Worm (Caenorhabditis elegans) whole organism, late embryonic: ENCODE data around the gene grdn-1.
A peak's percentile ranks its signal among the peaks of the same experiment; 100 is the strongest.

ENCODE experiments used
- C08G9.2 ChIP-seq: sonication (generic microtip); optimal IDR thresholded peaks from 2 replicates; lab custom pipeline; 2016; ENCODE audit warnings: mild to moderate bottlenecking, missing genetic modification characterization, moderate library complexity, missing compliant biosample characterization
- C38D4.7 ChIP-seq: fragments of 200-800 bp; sonication (Bioruptor generic); optimal IDR thresholded peaks from 2 replicates; lab custom pipeline; 2018; ENCODE audit warnings: mild to moderate bottlenecking, missing genetic modification characterization, moderate library complexity, missing compliant biosample characterization
- F13H6.1 ChIP-seq: sonication (generic microtip); optimal IDR thresholded peaks from 2 replicates; lab custom pipeline; 2016; ENCODE audit warnings: missing genetic modification characterization, missing compliant biosample characterization
- K09A11.1 ChIP-seq: sonication (generic microtip); optimal IDR thresholded peaks from 2 replicates; lab custom pipeline; 2017; ENCODE audit warnings: antibody characterized with exemption, mild to moderate bottlenecking, missing genetic modification characterization, missing compliant biosample characterization; ENCODE audit not compliant: insufficient read depth
- T23F11.4 ChIP-seq: fragments of 200-800 bp; sonication (Bioruptor generic); optimal IDR thresholded peaks from 2 replicates; lab custom pipeline; 2018; ENCODE audit warnings: mild to moderate bottlenecking, missing genetic modification characterization, missing compliant biosample characterization
- Y22D7AL.16 ChIP-seq: sonication (generic microtip); optimal IDR thresholded peaks from 2 replicates; lab custom pipeline; 2016; ENCODE audit warnings: missing genetic modification characterization, missing compliant biosample characterization
- ceh-14 ChIP-seq: sonication (generic microtip); optimal IDR thresholded peaks from 2 replicates; lab custom pipeline; 2016; ENCODE audit warnings: missing genotype, missing genetic modification characterization, missing compliant biosample characterization
- ceh-18 ChIP-seq: sonication (generic microtip); optimal IDR thresholded peaks from 2 replicates; lab custom pipeline; 2016; ENCODE audit warnings: missing genetic modification characterization, missing compliant biosample characterization
- ceh-2 ChIP-seq: sonication (generic microtip); optimal IDR thresholded peaks from 2 replicates; lab custom pipeline; 2016; ENCODE audit warnings: missing genotype, missing genetic modification characterization, missing compliant biosample characterization
- ceh-24 ChIP-seq: sonication (generic microtip); optimal IDR thresholded peaks from 2 replicates; lab custom pipeline; 2016; ENCODE audit warnings: mild to moderate bottlenecking, missing genetic modification characterization, missing compliant biosample characterization
- ceh-30 ChIP-seq: fragments of 150-350 bp; optimal IDR thresholded peaks from 2 replicates; lab custom pipeline; 2014; ENCODE audit warnings: missing biosample characterization, missing genetic modification characterization
- ceh-31 ChIP-seq: sonication (generic microtip); optimal IDR thresholded peaks from 2 replicates; lab custom pipeline; 2016; ENCODE audit warnings: missing genetic modification characterization, missing compliant biosample characterization
- ceh-45 ChIP-seq: fragments of 200-800 bp; sonication (Bioruptor generic); IDR thresholded peaks from 2 replicates; pipeline ENCODE4 v1.3.6; 2022; ENCODE audit warnings: missing genetic modification reagents, missing genetic modification characterization, missing compliant biosample characterization
- ceh-48 ChIP-seq: sonication (generic microtip); optimal IDR thresholded peaks from 2 replicates; lab custom pipeline; 2016; ENCODE audit warnings: missing genetic modification characterization, inconsistent platforms, missing compliant biosample characterization
- dve-1 ChIP-seq: sonication (generic microtip); optimal IDR thresholded peaks from 2 replicates; lab custom pipeline; 2017; ENCODE audit warnings: antibody characterized with exemption, mild to moderate bottlenecking, missing genetic modification characterization, missing compliant biosample characterization
- elt-2 ChIP-seq: sonication (generic microtip); optimal IDR thresholded peaks from 2 replicates; lab custom pipeline; 2016; ENCODE audit warnings: missing genetic modification reagents, missing genetic modification characterization, missing compliant biosample characterization
- elt-4 ChIP-seq: sonication (generic microtip); optimal IDR thresholded peaks from 2 replicates; lab custom pipeline; 2016; ENCODE audit warnings: missing genetic modification characterization, missing compliant biosample characterization
- ets-4 ChIP-seq: sonication (generic microtip); optimal IDR thresholded peaks from 2 replicates; lab custom pipeline; 2016; ENCODE audit warnings: missing genetic modification characterization, missing compliant biosample characterization
- eyg-1 ChIP-seq: sonication (generic microtip); optimal IDR thresholded peaks from 2 replicates; lab custom pipeline; 2016; ENCODE audit warnings: missing genotype, missing genetic modification characterization, missing compliant biosample characterization
- fax-1 ChIP-seq: sonication (generic microtip); optimal IDR thresholded peaks from 2 replicates; lab custom pipeline; 2016; ENCODE audit warnings: missing genotype, missing genetic modification characterization, missing compliant biosample characterization
- fkh-6 ChIP-seq: sonication (generic microtip); optimal IDR thresholded peaks from 2 replicates; lab custom pipeline; 2016; ENCODE audit warnings: missing genetic modification characterization, missing compliant biosample characterization
- hlh-13 ChIP-seq: fragments of 200-800 bp; sonication (Bioruptor generic); optimal IDR thresholded peaks from 2 replicates; lab custom pipeline; 2018; ENCODE audit warnings: mild to moderate bottlenecking, missing genetic modification characterization, missing compliant biosample characterization
- hlh-8 ChIP-seq: sonication (generic microtip); optimal IDR thresholded peaks from 2 replicates; lab custom pipeline; 2016; ENCODE audit warnings: missing genotype, missing genetic modification characterization, missing compliant biosample characterization
- lim-6 ChIP-seq: sonication (generic microtip); optimal IDR thresholded peaks from 2 replicates; lab custom pipeline; 2016; ENCODE audit warnings: missing genetic modification characterization, missing compliant biosample characterization
- mec-3 ChIP-seq: sonication (generic microtip); optimal IDR thresholded peaks from 2 replicates; lab custom pipeline; 2016; ENCODE audit warnings: borderline replicate concordance, missing genetic modification characterization, missing compliant biosample characterization
- nhr-11 ChIP-seq: fragments of 150-350 bp; optimal IDR thresholded peaks from 2 replicates; lab custom pipeline; 2014; ENCODE audit warnings: missing biosample characterization, missing genetic modification characterization
- nhr-232 ChIP-seq: sonication (generic microtip); optimal IDR thresholded peaks from 2 replicates; lab custom pipeline; 2016; ENCODE audit warnings: missing genetic modification characterization, missing compliant biosample characterization
- npax-4 ChIP-seq: sonication (generic microtip); optimal IDR thresholded peaks from 2 replicates; lab custom pipeline; 2016; ENCODE audit warnings: missing genetic modification characterization, missing compliant biosample characterization
- pag-3 ChIP-seq: sonication (generic microtip); optimal IDR thresholded peaks from 2 replicates; lab custom pipeline; 2016; ENCODE audit warnings: missing compliant biosample characterization, missing genetic modification characterization, borderline replicate concordance
- pat-9 ChIP-seq: fragments of 200-800 bp; sonication (Bioruptor generic); optimal IDR thresholded peaks from 2 replicates; lab custom pipeline; 2018; ENCODE audit warnings: mild to moderate bottlenecking, missing genetic modification characterization, moderate library complexity, missing compliant biosample characterization
- pha-4 ChIP-seq: fragments of 150-350 bp; optimal IDR thresholded peaks from 2 replicates; lab custom pipeline; 2018; ENCODE audit warnings: missing biosample characterization, missing genetic modification reagents, missing genetic modification characterization
- pqm-1 ChIP-seq: sonication (generic microtip); optimal IDR thresholded peaks from 2 replicates; lab custom pipeline; 2016; ENCODE audit warnings: missing genetic modification characterization, missing compliant biosample characterization
- sox-2 ChIP-seq: fragments of 200-800 bp; sonication (Bioruptor generic); IDR thresholded peaks from 2 replicates; pipeline ENCODE4 v1.3.6; 2022; ENCODE audit warnings: missing genetic modification reagents, missing genetic modification characterization, missing compliant biosample characterization
- sox-4 ChIP-seq: sonication (generic microtip); optimal IDR thresholded peaks from 2 replicates; lab custom pipeline; 2017; ENCODE audit warnings: mild to moderate bottlenecking, missing genetic modification characterization, inconsistent platforms, missing compliant biosample characterization
- syd-9 ChIP-seq: sonication (generic microtip); optimal IDR thresholded peaks from 2 replicates; lab custom pipeline; 2016; ENCODE audit warnings: mild to moderate bottlenecking, missing genetic modification characterization, moderate library complexity, missing compliant biosample characterization
- tbx-2 ChIP-seq: sonication (generic microtip); optimal IDR thresholded peaks from 2 replicates; lab custom pipeline; 2016; ENCODE audit warnings: missing genetic modification characterization, missing compliant biosample characterization
- tbx-7 ChIP-seq: sonication (generic microtip); optimal IDR thresholded peaks from 2 replicates; lab custom pipeline; 2016; ENCODE audit warnings: missing genotype, missing genetic modification characterization, missing compliant biosample characterization
- unc-3 ChIP-seq, 2 experiments: fragments of 200-800 bp in 1 of 2; sonication (Bioruptor generic) in 1 of 2; sonication (generic microtip) in 1 of 2; conservative IDR thresholded peaks in 1 of 2; optimal IDR thresholded peaks in 1 of 2; 2 replicates each; pipeline versions ENCODE4 v1.3.6 to Lab custom; 2016 to 2022; ENCODE audit warnings: missing compliant biosample characterization in 2 of 2, missing genetic modification characterization in 2 of 2, missing genetic modification reagents in 1 of 2
- ztf-16 ChIP-seq: sonication (generic microtip); optimal IDR thresholded peaks from 2 replicates; lab custom pipeline; 2017; ENCODE audit warnings: missing genetic modification characterization, missing compliant biosample characterization

Gene grdn-1

DNA sequence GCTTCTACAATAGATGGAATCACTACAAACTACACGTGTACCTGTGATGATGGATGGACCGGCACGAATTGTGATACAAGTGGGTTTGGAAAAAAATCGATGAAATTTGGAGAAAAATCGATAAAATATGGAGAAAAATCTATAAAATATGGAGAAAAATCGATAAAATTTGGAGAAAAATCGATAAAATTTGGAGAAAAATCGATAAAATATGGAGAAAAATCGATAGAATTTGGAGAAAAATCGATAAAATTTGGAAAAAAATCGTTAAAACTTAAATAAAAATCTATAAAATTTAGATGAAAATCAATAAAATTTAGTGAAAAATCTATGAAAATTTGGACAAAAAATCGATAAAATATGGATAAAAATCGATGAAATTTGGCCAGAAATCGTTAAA, 51.7 kb downstream of the grdn-1 start:
- TF ChIP-seq ceh-48 (tag; lab: Kevin White, UChicago) (peak; percentile 12), mec-3 (no peak)

- TF ChIP-seq ceh-30, result no peak
- no peak for TF ChIP-seq tbx-2
- no peak for TF ChIP-seq ets-4 (tag; lab: Kevin White, UChicago)
- no peak for TF ChIP-seq tbx-7
- no peak for TF ChIP-seq pag-3 (tag; lab: Kevin White, UChicago)
- TF ChIP-seq K09A11.1, result no peak
- TF ChIP-seq fkh-6, result no peak
- TF ChIP-seq npax-4, result no peak
- TF ChIP-seq ceh-45 (GFP tag; lab: Robert Waterston, UW), result no peak
- no peak for TF ChIP-seq ceh-18 (tag; lab: Kevin White, UChicago)
- TF ChIP-seq syd-9 (tag; lab: Kevin White, UChicago), result no peak
Observed at ce11 chrV:18650043-18650442, 57.5 kb downstream of the grdn-1 start, which contains the start of gene egas-2. Gene egas-2, plus strand, starts transcription at chrV:18650343.

ce11 chrV:18656363-18656762, 63.8 kb downstream of the grdn-1 start:
- TF ChIP-seq npax-4, result no peak
- TF ChIP-seq eyg-1 (tag; lab: Kevin White, UChicago), result no peak
- no peak for TF ChIP-seq ceh-14 (tag; lab: Kevin White, UChicago)
- TF ChIP-seq hlh-8 (tag; lab: Kevin White, UChicago), result no peak
- TF ChIP-seq lim-6 (tag; lab: Kevin White, UChicago), result no peak
- TF ChIP-seq C38D4.7 (GFP tag; lab: Kevin White, UChicago), result no peak
- no peak for TF ChIP-seq pat-9
- no peak for TF ChIP-seq syd-9 (tag; lab: Kevin White, UChicago)
- TF ChIP-seq Y22D7AL.16 (tag; lab: Kevin White, UChicago), result no peak
- TF ChIP-seq sox-4, result no peak
- no peak for TF ChIP-seq pha-4
- no peak for TF ChIP-seq sox-2
- TF ChIP-seq pag-3 (tag; lab: Kevin White, UChicago), result no peak
- TF ChIP-seq nhr-11 (tag; lab: Kevin White, UChicago), result no peak
- no peak for TF ChIP-seq ceh-31 (tag; lab: Kevin White, UChicago)
- no peak for TF ChIP-seq pqm-1 (tag; lab: Kevin White, UChicago)
- TF ChIP-seq hlh-13 (GFP tag; lab: Kevin White, UChicago), result no peak
- TF ChIP-seq ztf-16 (tag; lab: Kevin White, UChicago), result no peak

DNA sequence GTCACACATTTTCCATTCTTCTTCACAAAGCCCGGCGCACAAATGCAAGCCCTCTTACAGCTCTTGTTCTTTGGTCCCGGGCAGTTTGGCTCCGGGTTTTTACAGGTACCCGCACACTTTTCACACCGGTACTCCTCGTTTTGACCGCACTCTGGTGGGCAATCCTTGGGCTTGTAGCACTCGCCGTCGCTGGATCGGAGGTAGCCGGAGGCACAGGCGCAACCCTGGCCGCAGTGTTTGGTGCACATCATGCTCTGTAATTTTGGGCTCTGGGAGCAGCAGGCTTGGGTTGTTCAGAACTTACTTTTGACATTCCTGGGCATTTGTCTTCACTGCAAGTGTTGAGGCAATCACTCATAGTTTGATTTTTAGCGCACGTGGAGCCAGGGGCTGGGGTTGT, 64.8 kb downstream of the grdn-1 start:
- TF ChIP-seq C08G9.2 (tag; lab: Kevin White, UChicago) (no peak), ceh-14 (tag; lab: Kevin White, UChicago) (no peak), fax-1 (tag; lab: Kevin White, UChicago) (no peak), ceh-2 (tag; lab: Kevin White, UChicago) (no peak), fkh-6 (no peak)

DNA sequence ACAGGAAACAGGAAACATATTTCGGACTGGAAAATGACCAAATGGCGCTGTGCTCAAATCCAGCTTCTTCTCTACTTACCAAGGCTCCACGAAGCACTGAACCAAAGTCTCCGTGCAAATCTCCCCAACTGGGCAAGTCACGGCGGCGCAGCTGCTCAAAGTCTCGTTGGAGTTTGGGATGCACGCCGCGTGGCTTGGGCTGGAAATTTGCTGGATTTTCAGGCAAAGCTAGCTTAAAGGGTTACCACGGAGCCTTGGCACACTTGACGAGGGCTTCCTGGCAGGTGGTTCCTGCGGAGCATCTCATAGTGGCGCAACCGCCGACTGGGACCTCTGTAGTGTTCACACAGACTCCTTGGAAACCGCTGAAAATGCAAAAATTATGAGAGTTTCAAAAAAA, 66.4 kb downstream of the grdn-1 start:
- no peak for TF ChIP-seq elt-4 (tag; lab: Kevin White, UChicago)
- no peak for TF ChIP-seq ets-4 (tag; lab: Kevin White, UChicago)
- no peak for TF ChIP-seq lim-6 (tag; lab: Kevin White, UChicago)

- TF ChIP-seq T23F11.4 (GFP tag; lab: Kevin White, UChicago), result no peak
- TF ChIP-seq unc-3 (GFP tag; conservative IDR thresholded peaks at IDR 0.05; lab: Robert Waterston, UW), result no peak
- no peak for TF ChIP-seq unc-3 (tag; optimal IDR thresholded peaks at IDR 0.05; lab: Kevin White, UChicago)
- TF ChIP-seq F13H6.1 (tag; lab: Kevin White, UChicago), result no peak
- TF ChIP-seq elt-2, result no peak
- no peak for TF ChIP-seq nhr-11 (tag; lab: Kevin White, UChicago)
- TF ChIP-seq dve-1 (tag; lab: Kevin White, UChicago), result no peak
- no peak for TF ChIP-seq sox-4
- TF ChIP-seq ceh-24 (tag; lab: Kevin White, UChicago), result no peak
- TF ChIP-seq ceh-45 (GFP tag; lab: Robert Waterston, UW), result no peak
- TF ChIP-seq nhr-232 (tag; lab: Kevin White, UChicago), result no peak
Observed at ce11 chrV:18662333-18662732, 69.8 kb downstream of the grdn-1 start.
